Worm (Caenorhabditis elegans) whole organism, L2 larva: Measurements from ENCODE around the gene elc-1.

Experiments
- alr-1 ChIP-seq: fragments of 150-350 bp; optimal IDR thresholded peaks from 2 replicates; lab custom pipeline; 2014; ENCODE audit warnings: missing biosample characterization, missing genetic modification characterization
- ama-1 ChIP-seq: fragments of 150-350 bp; optimal IDR thresholded peaks from 2 replicates; lab custom pipeline; 2018; ENCODE audit warnings: inconsistent platforms
- blmp-1 ChIP-seq: sonication (generic microtip); optimal IDR thresholded peaks from 2 replicates; lab custom pipeline; 2017; ENCODE audit warnings: missing genetic modification characterization, mild to moderate bottlenecking, missing compliant biosample characterization, antibody characterized with exemption, moderate library complexity; ENCODE audit not compliant: insufficient read depth
- lsy-2 ChIP-seq, 2 experiments: fragments of 150-350 bp in 1 of 2; sonication (generic microtip) in 1 of 2; optimal IDR thresholded peaks; 2 replicates each; lab custom pipeline; 2014 to 2017; ENCODE audit warnings: missing biosample characterization in 2 of 2, missing genetic modification characterization in 2 of 2
- mab-5 ChIP-seq: fragments of 150-350 bp; optimal IDR thresholded peaks from 2 replicates; lab custom pipeline; 2014; ENCODE audit warnings: missing biosample characterization, missing genetic modification characterization
- nhr-11 ChIP-seq: fragments of 150-350 bp; optimal IDR thresholded peaks from 2 replicates; lab custom pipeline; 2014; ENCODE audit warnings: missing biosample characterization, missing genetic modification characterization
- skn-1 ChIP-seq: sonication (generic microtip); optimal IDR thresholded peaks from 2 replicates; lab custom pipeline; 2017; ENCODE audit warnings: missing biosample characterization, missing genetic modification characterization
- sma-3 ChIP-seq: sonication (generic microtip); optimal IDR thresholded peaks from 2 replicates; lab custom pipeline; 2016; ENCODE audit warnings: missing genetic modification reagents, missing genetic modification characterization, missing compliant biosample characterization
- snpc-4 ChIP-seq: fragments of 150-350 bp; optimal IDR thresholded peaks from 2 replicates; lab custom pipeline; 2014; ENCODE audit warnings: missing biosample characterization, missing genetic modification characterization
- unc-39 ChIP-seq: fragments of 150-350 bp; optimal IDR thresholded peaks from 2 replicates; lab custom pipeline; 2014; ENCODE audit warnings: missing biosample characterization, missing genetic modification characterization
- unc-62 ChIP-seq: fragments of 150-350 bp; optimal IDR thresholded peaks from 2 replicates; lab custom pipeline; 2014; ENCODE audit warnings: missing biosample characterization, missing genetic modification reagents, missing genetic modification characterization
- zag-1 ChIP-seq: fragments of 150-350 bp; optimal IDR thresholded peaks from 2 replicates; lab custom pipeline; 2014; ENCODE audit warnings: missing biosample characterization, missing genetic modification characterization

- TF ChIP-seq mab-5 (no peak), blmp-1 (tag; lab: Kevin White, UChicago) (no peak), skn-1 (tag; lab: Kevin White, UChicago) (no peak), zag-1 (tag; lab: Kevin White, UChicago) (no peak), unc-39 (tag; lab: Kevin White, UChicago) (no peak), sma-3 (GFP tag; lab: Kevin White, UChicago) (no peak), nhr-11 (tag; lab: Kevin White, UChicago) (no peak), snpc-4 (tag; lab: Kevin White, UChicago) (no peak), lsy-2 (tag; optimal IDR thresholded peaks at IDR 0.05; lab: Kevin White, UChicago) (no peak), alr-1 (no peak), ama-1 (lab: Kevin White, UChicago) (no peak), unc-62 (no peak)
Observed at ce11 chrIII:1428448-1428847, 11.5 kb upstream of the elc-1 start.
